Comparison of ENCODE assay signal across 2 worm cellular contexts in genomic region chrIII:7166664-7167567, ce11.
TF ChIP-seq lines count a peak whose summit lies in the region.

No protein-coding gene starts in this region.

TF ChIP-seq in whole organism, L1 larva, 84 proteins besides CTCF, POLR2A, EP300 and RAD21 (continued from another document):
- TF ChIP-seq nhr-90 (tag; optimal IDR thresholded peaks at IDR 0.05; lab: Kevin White, UChicago; ENCODE audit: poor library complexity) (no peak), C34B4.2 (tag; optimal IDR thresholded peaks at IDR 0.05; lab: Kevin White, UChicago) (no peak), isw-1 (GFP tag; IDR thresholded peaks at IDR 0.05; lab: Robert Waterston, UW) (no peak), ceh-82 (tag; optimal IDR thresholded peaks at IDR 0.05; lab: Kevin White, UChicago) (peak; percentile 40 to 51 (median 47)), tlp-1 (tag; optimal IDR thresholded peaks at IDR 0.05; lab: Kevin White, UChicago) (no peak), unc-30 (tag; optimal IDR thresholded peaks at IDR 0.05; lab: Kevin White, UChicago) (no peak), lin-14 (GFP tag; optimal IDR thresholded peaks at IDR 0.05; lab: Kevin White, UChicago) (peak; percentile 95), C16A3.4 (tag; optimal IDR thresholded peaks at IDR 0.05; lab: Kevin White, UChicago) (no peak), ceh-88 (GFP tag; IDR thresholded peaks at IDR 0.05; lab: Robert Waterston, UW) (no peak), rnt-1 (tag; optimal IDR thresholded peaks at IDR 0.05; lab: Kevin White, UChicago) (peak; percentile 30), lin-35 (GFP tag; optimal IDR thresholded peaks at IDR 0.05; lab: Kevin White, UChicago) (peak; percentile 10 to 61), C04F5.9 (tag; optimal IDR thresholded peaks at IDR 0.05; lab: Kevin White, UChicago) (no peak), pax-3 (tag; optimal IDR thresholded peaks at IDR 0.05; lab: Kevin White, UChicago) (no peak), mep-1 (tag; optimal IDR thresholded peaks at IDR 0.05; lab: Kevin White, UChicago) (peak; percentile 82), aha-1 (tag; optimal IDR thresholded peaks at IDR 0.05; lab: Kevin White, UChicago) (no peak), dsc-1 (tag; optimal IDR thresholded peaks at IDR 0.05; lab: Kevin White, UChicago) (no peak), F16B12.6 (tag; optimal IDR thresholded peaks at IDR 0.05; lab: Kevin White, UChicago) (peak; percentile 23), pag-3 (tag; optimal IDR thresholded peaks at IDR 0.05; lab: Kevin White, UChicago; ENCODE audit: borderline replicate concordance, insufficient read depth) (no peak), ama-1 (optimal IDR thresholded peaks at IDR 0.05; lab: Kevin White, UChicago) (no peak), nhr-28 (tag; optimal IDR thresholded peaks at IDR 0.05; lab: Kevin White, UChicago) (no peak), nhr-77 (tag; optimal IDR thresholded peaks at IDR 0.05; lab: Kevin White, UChicago) (peak; percentile 45), skn-1 (tag; optimal IDR thresholded peaks at IDR 0.05; lab: Kevin White, UChicago) (peak; percentile 51), nhr-47 (tag; optimal IDR thresholded peaks at IDR 0.05; lab: Kevin White, UChicago) (peak; percentile 44), egl-27 (tag; optimal IDR thresholded peaks at IDR 0.05; lab: Kevin White, UChicago) (peak in 1 of 2 experiments; percentile 46), zip-4 (GFP tag; optimal IDR thresholded peaks at IDR 0.05; lab: Kevin White, UChicago) (no peak), nhr-84 (tag; optimal IDR thresholded peaks at IDR 0.05; lab: Kevin White, UChicago) (no peak), grh-1 (GFP tag; IDR thresholded peaks at IDR 0.05; lab: Robert Waterston, UW) (no peak), efl-1 (optimal IDR thresholded peaks at IDR 0.05; lab: Kevin White, UChicago) (peak; percentile 61), efl-1 (GFP tag; optimal IDR thresholded peaks at IDR 0.05 in 1 of 2; lab: Kevin White, UChicago) (peak in 1 of 2 experiments; percentile 38), sox-4 (tag; optimal IDR thresholded peaks at IDR 0.05; lab: Kevin White, UChicago) (no peak), unc-86 (tag; optimal IDR thresholded peaks at IDR 0.05; lab: Kevin White, UChicago) (peak; percentile 14), hlh-4 (tag; optimal IDR thresholded peaks at IDR 0.05; lab: Kevin White, UChicago) (no peak), hpl-2 (GFP tag; optimal IDR thresholded peaks at IDR 0.05; lab: Kevin White, UChicago) (no peak)

TF ChIP-seq in whole organism, L4 larva, 104 proteins besides CTCF, POLR2A, EP300 and RAD21 (continued from another document):
- TF ChIP-seq hlh-11 (tag; optimal IDR thresholded peaks at IDR 0.05; lab: Kevin White, UChicago) (peak; percentile 58), zip-11 (GFP tag; IDR thresholded peaks at IDR 0.05; lab: Robert Waterston, UW) (no peak), Y5F2A.4 (GFP tag; optimal IDR thresholded peaks at IDR 0.05; lab: Kevin White, UChicago) (no peak), Y75B8A.6 (GFP tag; IDR thresholded peaks at IDR 0.05; lab: Robert Waterston, UW) (no peak), fos-1 (tag; optimal IDR thresholded peaks at IDR 0.05; lab: Kevin White, UChicago) (no peak), egl-43 (GFP tag; IDR thresholded peaks at IDR 0.05; lab: Robert Waterston, UW) (peak; percentile 61; the same call in 1 of the 2 replicates), sdz-12 (GFP tag; optimal IDR thresholded peaks at IDR 0.05; lab: Kevin White, UChicago) (no peak), dve-1 (tag; optimal IDR thresholded peaks at IDR 0.05; lab: Kevin White, UChicago; ENCODE audit: insufficient read depth) (peak; percentile 12), F26F4.8 (GFP tag; conservative IDR thresholded peaks at IDR 0.05; lab: Robert Waterston, UW) (no peak), T20F7.1 (GFP tag; optimal IDR thresholded peaks at IDR 0.05; lab: Kevin White, UChicago) (peak; percentile 19)
